Worm (Caenorhabditis elegans) whole organism, L2 larva: ENCODE measurements around the gene srx-112.

Experiments
- aly-2 ChIP-seq: fragments of 150-350 bp; optimal IDR thresholded peaks from 2 replicates; lab custom pipeline; 2014; ENCODE audit warnings: missing biosample characterization, missing genetic modification characterization
- ama-1 ChIP-seq: fragments of 150-350 bp; optimal IDR thresholded peaks from 2 replicates; lab custom pipeline; 2018; ENCODE audit warnings: inconsistent platforms
- blmp-1 ChIP-seq: sonication (generic microtip); optimal IDR thresholded peaks from 2 replicates; lab custom pipeline; 2017; ENCODE audit warnings: missing genetic modification characterization, mild to moderate bottlenecking, missing compliant biosample characterization, antibody characterized with exemption, moderate library complexity; ENCODE audit not compliant: insufficient read depth
- crh-2 ChIP-seq: sonication (generic microtip); optimal IDR thresholded peaks from 2 replicates; lab custom pipeline; 2017; ENCODE audit warnings: missing biosample characterization, missing genetic modification characterization
- dmd-4 ChIP-seq: sonication (generic microtip); optimal IDR thresholded peaks from 2 replicates; lab custom pipeline; 2017; ENCODE audit warnings: missing biosample characterization, missing genetic modification characterization
- elt-1 ChIP-seq: fragments of 150-350 bp; optimal IDR thresholded peaks from 2 replicates; lab custom pipeline; 2014; ENCODE audit warnings: missing biosample characterization, missing genetic modification characterization
- lin-13 ChIP-seq: fragments of 150-350 bp; optimal IDR thresholded peaks from 2 replicates; lab custom pipeline; 2014; ENCODE audit warnings: missing biosample characterization, missing genetic modification reagents, missing genetic modification characterization
- mab-5 ChIP-seq: fragments of 150-350 bp; optimal IDR thresholded peaks from 2 replicates; lab custom pipeline; 2014; ENCODE audit warnings: missing biosample characterization, missing genetic modification characterization
- nhr-10 ChIP-seq: sonication (generic microtip); optimal IDR thresholded peaks from 2 replicates; lab custom pipeline; 2017; ENCODE audit warnings: missing biosample characterization, missing genetic modification characterization
- nhr-6 ChIP-seq: fragments of 150-350 bp; optimal IDR thresholded peaks from 2 replicates; lab custom pipeline; 2014; ENCODE audit warnings: missing biosample characterization, missing genetic modification characterization
- snpc-4 ChIP-seq: fragments of 150-350 bp; optimal IDR thresholded peaks from 2 replicates; lab custom pipeline; 2014; ENCODE audit warnings: missing biosample characterization, missing genetic modification characterization
- unc-62 ChIP-seq: fragments of 150-350 bp; optimal IDR thresholded peaks from 2 replicates; lab custom pipeline; 2014; ENCODE audit warnings: missing biosample characterization, missing genetic modification reagents, missing genetic modification characterization
- zag-1 ChIP-seq: fragments of 150-350 bp; optimal IDR thresholded peaks from 2 replicates; lab custom pipeline; 2014; ENCODE audit warnings: missing biosample characterization, missing genetic modification characterization

ce11 chrII:3731723-3732122, 32.7 kb downstream of the srx-112 start, which contains the start of the genes sdz-12 and bath-31:
- TF ChIP-seq lin-13 (no peak), elt-1 (tag; lab: Kevin White, UChicago) (no peak), aly-2 (tag; lab: Kevin White, UChicago) (no peak), nhr-10 (tag; lab: Kevin White, UChicago) (no peak), nhr-6 (tag; lab: Kevin White, UChicago) (no peak), dmd-4 (tag; lab: Kevin White, UChicago) (no peak), mab-5 (tag; lab: Kevin White, UChicago) (no peak), unc-62 (GFP tag; lab: Kevin White, UChicago) (no peak), snpc-4 (no peak), blmp-1 (tag; lab: Kevin White, UChicago) (no peak), ama-1 (no peak), crh-2 (no peak), zag-1 (tag; lab: Kevin White, UChicago) (no peak)
